Comparison of ENCODE assay signal across 2 worm cellular contexts in the genomic region with DNA sequence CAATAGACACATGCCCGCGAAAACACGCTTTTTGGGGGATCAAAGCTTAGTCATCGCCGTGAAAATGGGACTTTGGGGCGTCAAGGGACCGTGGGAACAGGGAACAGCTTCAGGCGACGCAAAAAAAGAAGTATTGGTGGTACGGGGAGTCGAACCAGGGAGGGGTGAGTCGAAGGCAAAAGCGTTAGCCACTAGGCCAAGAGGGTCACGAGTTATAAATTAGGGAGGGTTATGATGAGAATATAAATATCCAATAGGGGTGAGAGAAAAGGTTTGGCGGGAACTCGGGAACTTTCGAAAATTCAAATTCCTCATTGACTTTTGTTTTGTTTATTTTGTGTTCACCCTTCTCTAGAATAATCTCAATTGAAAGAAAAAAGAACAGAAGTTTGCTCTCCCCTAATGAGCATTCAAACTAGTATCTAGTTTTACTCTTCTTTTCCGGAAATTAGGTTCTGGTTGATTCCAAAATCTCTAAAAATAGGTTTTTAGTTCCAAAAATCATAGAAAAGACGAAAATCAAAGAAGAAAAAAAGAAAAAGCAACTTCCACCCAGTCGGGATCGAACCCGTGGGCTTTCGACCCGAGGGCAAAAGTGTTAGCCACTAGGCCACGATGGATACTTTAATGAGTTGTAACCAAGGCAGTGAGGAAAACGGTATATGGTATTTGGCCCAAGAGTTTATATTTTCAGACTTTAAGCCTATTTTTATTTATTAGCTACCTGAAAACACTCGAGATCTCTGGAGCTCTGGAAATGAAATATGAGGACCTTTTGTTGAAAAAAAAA.
A peak's percentile ranks its signal among the peaks of the same experiment; 100 is the strongest.
TF ChIP-seq lines count a peak whose summit lies in the region.

No protein-coding gene starts in this region.

TF ChIP-seq in whole organism, L4 larva, 104 proteins besides CTCF, POLR2A, EP300 and RAD21 (continued from another document):
- peak; percentile 65 for TF ChIP-seq madf-9 (GFP tag; conservative IDR thresholded peaks at IDR 0.05; lab: Robert Waterston, UW)
- TF ChIP-seq unc-39 (tag; optimal IDR thresholded peaks at IDR 0.05; lab: Kevin White, UChicago): no peak
- peak; percentile 1 for TF ChIP-seq unc-130 (GFP tag; optimal IDR thresholded peaks at IDR 0.05; lab: Kevin White, UChicago)
- 0 out of 2 replicates have a peak, but pooled peaks have one; percentile 36 for TF ChIP-seq zfp-3 (GFP tag; conservative IDR thresholded peaks at IDR 0.05; lab: Robert Waterston, UW)
- peak in 1 of 2 experiments; percentile 20 for TF ChIP-seq daf-16 (GFP tag; optimal IDR thresholded peaks at IDR 0.05; lab: Kevin White, UChicago)
- peak; percentile 3 for TF ChIP-seq daf-16 (tag; optimal IDR thresholded peaks at IDR 0.05; lab: Kevin White, UChicago)
- 0 out of 2 replicates have a peak, but pooled peaks have one; percentile 45 for TF ChIP-seq lin-1 (GFP tag; IDR thresholded peaks at IDR 0.05; lab: Robert Waterston, UW)
- TF ChIP-seq egl-43 (GFP tag; IDR thresholded peaks at IDR 0.05; lab: Robert Waterston, UW): peak; percentile 76; the same call in 1 of the 2 replicates
- TF ChIP-seq mdt-29 (GFP tag; IDR thresholded peaks at IDR 0.05; lab: Robert Waterston, UW): no peak
- no peak for TF ChIP-seq ZK546.5 (tag; optimal IDR thresholded peaks at IDR 0.05; lab: Kevin White, UChicago)
- TF ChIP-seq snpc-1.2 (GFP tag; IDR thresholded peaks at IDR 0.05; lab: Robert Waterston, UW): peak; percentile 58; the same call in 1 of the 2 replicates
- TF ChIP-seq T20F7.1 (GFP tag; optimal IDR thresholded peaks at IDR 0.05; lab: Kevin White, UChicago): no peak
- peak; percentile 71; the same call in 1 of the 2 replicates for TF ChIP-seq pha-4 (GFP tag; IDR thresholded peaks at IDR 0.05; lab: Robert Waterston, UW)
- no peak for TF ChIP-seq pha-4 (tag; optimal IDR thresholded peaks at IDR 0.05; lab: Kevin White, UChicago)
- TF ChIP-seq mep-1 (tag; optimal IDR thresholded peaks at IDR 0.05; lab: Kevin White, UChicago): no peak
- peak; percentile 56; the same call in 1 of the 2 replicates for TF ChIP-seq ceh-44 (GFP tag; IDR thresholded peaks at IDR 0.05; lab: Robert Waterston, UW)
- peak; percentile 42 for TF ChIP-seq ctbp-1 (GFP tag; IDR thresholded peaks at IDR 0.05; lab: Robert Waterston, UW)
- TF ChIP-seq unc-62 (GFP tag; optimal IDR thresholded peaks at IDR 0.05 in 1 of 2; lab: Kevin White, UChicago): no peak
- no peak for TF ChIP-seq unc-62 (tag; optimal IDR thresholded peaks at IDR 0.05; lab: Kevin White, UChicago)
- TF ChIP-seq vab-7 (GFP tag; IDR thresholded peaks at IDR 0.05; lab: Robert Waterston, UW): peak; percentile 80
- TF ChIP-seq lir-3 (tag; optimal IDR thresholded peaks at IDR 0.05; lab: Kevin White, UChicago): no peak
- no peak for TF ChIP-seq dpl-1 (GFP tag; optimal IDR thresholded peaks at IDR 0.05; lab: Kevin White, UChicago)
- peak; percentile 78 for TF ChIP-seq lin-38 (GFP tag; IDR thresholded peaks at IDR 0.05; lab: Robert Waterston, UW)
- no peak for TF ChIP-seq lin-39 (tag; optimal IDR thresholded peaks at IDR 0.05; lab: Kevin White, UChicago)
- no peak for TF ChIP-seq F49E8.2 (tag; optimal IDR thresholded peaks at IDR 0.05; lab: Kevin White, UChicago; ENCODE audit: borderline replicate concordance)
- no peak for TF ChIP-seq R02D3.7 (tag; optimal IDR thresholded peaks at IDR 0.05; lab: Kevin White, UChicago)
- TF ChIP-seq F37D6.2 (tag; optimal IDR thresholded peaks at IDR 0.05; lab: Kevin White, UChicago): no peak
- TF ChIP-seq lim-7 (GFP tag; IDR thresholded peaks at IDR 0.05; lab: Robert Waterston, UW): peak; percentile 88
- peak; percentile 62 for TF ChIP-seq duxl-1 (tag; optimal IDR thresholded peaks at IDR 0.05; lab: Kevin White, UChicago; ENCODE audit: poor library complexity)
- TF ChIP-seq Y75B8A.6 (GFP tag; IDR thresholded peaks at IDR 0.05; lab: Robert Waterston, UW): peak; percentile 58; the same call in 1 of the 2 replicates
- no peak for TF ChIP-seq nhr-102 (tag; optimal IDR thresholded peaks at IDR 0.05; lab: Kevin White, UChicago)
- peak; percentile 14; the same call in 1 of the 2 replicates for TF ChIP-seq ceh-20 (GFP tag; IDR thresholded peaks at IDR 0.05; lab: Robert Waterston, UW)
- TF ChIP-seq dmd-8 (GFP tag; IDR thresholded peaks at IDR 0.05; lab: Robert Waterston, UW): peak; percentile 86
- no peak for TF ChIP-seq nhr-42 (GFP tag; IDR thresholded peaks at IDR 0.05; lab: Robert Waterston, UW)
- peak; percentile 80 for TF ChIP-seq Y105C5A.15 (GFP tag; IDR thresholded peaks at IDR 0.05; lab: Robert Waterston, UW)
- 0 out of 2 replicates have a peak, but pooled peaks have one; percentile 41 for TF ChIP-seq php-3 (GFP tag; IDR thresholded peaks at IDR 0.05; lab: Robert Waterston, UW)
- TF ChIP-seq aha-1 (tag; lab: Kevin White, UChicago): peak; percentile 88
- peak; percentile 3 for TF ChIP-seq rbr-2 (tag; optimal IDR thresholded peaks at IDR 0.05; lab: Kevin White, UChicago)
- peak; percentile 82 for TF ChIP-seq F44E2.7 (GFP tag; IDR thresholded peaks at IDR 0.05; lab: Robert Waterston, UW)
- TF ChIP-seq hif-1 (tag; optimal IDR thresholded peaks at IDR 0.05; lab: Kevin White, UChicago): no peak
- TF ChIP-seq D1046.2 (GFP tag; IDR thresholded peaks at IDR 0.05; lab: Robert Waterston, UW): peak; percentile 72; the same call in 1 of the 2 replicates
- peak; percentile 63; the same call in 1 of the 2 replicates for TF ChIP-seq nhr-41 (GFP tag; IDR thresholded peaks at IDR 0.05; lab: Robert Waterston, UW)

TF ChIP-seq in whole organism, young adult, 124 proteins besides CTCF, POLR2A, EP300 and RAD21 (continued from another document):
- TF ChIP-seq C17E4.6 (GFP tag; IDR thresholded peaks at IDR 0.05; lab: Robert Waterston, UW): 0 out of 2 replicates have a peak, but pooled peaks have one; percentile 21
- peak; percentile 34 for TF ChIP-seq lin-54 (GFP tag; optimal IDR thresholded peaks at IDR 0.05; lab: Kevin White, UChicago)
- 0 out of 2 replicates have a peak, but pooled peaks have one; percentile 39 for TF ChIP-seq Y95B8A.8 (GFP tag; IDR thresholded peaks at IDR 0.05; lab: Robert Waterston, UW)
- TF ChIP-seq ztf-18 (tag; optimal IDR thresholded peaks at IDR 0.05; lab: Kevin White, UChicago): peak; percentile 42
- peak in 1 of 3 experiments; percentile 46 for TF ChIP-seq lin-35 (GFP tag; optimal IDR thresholded peaks at IDR 0.05; lab: Kevin White, UChicago)
- TF ChIP-seq ceh-40 (GFP tag; IDR thresholded peaks at IDR 0.05; lab: Robert Waterston, UW): 0 out of 2 replicates have a peak, but pooled peaks have one; percentile 54
- TF ChIP-seq die-1 (tag; optimal IDR thresholded peaks at IDR 0.05; lab: Kevin White, UChicago): peak; percentile 73
- TF ChIP-seq hmg-1.2 (GFP tag; IDR thresholded peaks at IDR 0.05; lab: Robert Waterston, UW): peak; percentile 55
- TF ChIP-seq ekl-4 (GFP tag; IDR thresholded peaks at IDR 0.05; lab: Robert Waterston, UW): no peak
- TF ChIP-seq mcd-1 (GFP tag; IDR thresholded peaks at IDR 0.05; lab: Robert Waterston, UW): peak; percentile 46; the same call in 1 of the 2 replicates
- peak; percentile 14; the same call in 1 of the 2 replicates for TF ChIP-seq ceh-91 (GFP tag; IDR thresholded peaks at IDR 0.05; lab: Robert Waterston, UW)
- TF ChIP-seq D2030.7 (GFP tag; IDR thresholded peaks at IDR 0.05; lab: Robert Waterston, UW): peak; percentile 82
- peak in 1 of 2 experiments; percentile 37 for TF ChIP-seq rec-8 (tag; optimal IDR thresholded peaks at IDR 0.05; lab: Kevin White, UChicago)
- TF ChIP-seq cebp-1 (GFP tag; IDR thresholded peaks at IDR 0.05; lab: Robert Waterston, UW): no peak
- TF ChIP-seq cebp-1 (tag; optimal IDR thresholded peaks at IDR 0.05; lab: Kevin White, UChicago): peak; percentile 22
- TF ChIP-seq pbrm-1 (GFP tag; IDR thresholded peaks at IDR 0.05; lab: Robert Waterston, UW): peak; percentile 26; the same call in 1 of the 2 replicates
- peak; percentile 13 for TF ChIP-seq F49E8.2 (tag; optimal IDR thresholded peaks at IDR 0.05; lab: Kevin White, UChicago; ENCODE audit: insufficient read depth)
- peak; percentile 77 for TF ChIP-seq snpc-1.3 (tag; optimal IDR thresholded peaks at IDR 0.05; lab: Kevin White, UChicago; ENCODE audit: insufficient read depth)
TF ChIP-seq in whole organism, young adult: peak in this region for 48.
